Fruit fly (Drosophila melanogaster): ENCODE data around the gene CG9689.

- TF ChIP-seq Eip74EF (GFP tag; optimal IDR thresholded peaks at IDR 0.05): no peak
- TF ChIP-seq tna (GFP tag; IDR thresholded peaks at IDR 0.05; ENCODE audit: partially characterized antibody): no peak
- no peak for TF ChIP-seq knrl (GFP tag; IDR thresholded peaks at IDR 0.05; ENCODE audit: partially characterized antibody)
- TF ChIP-seq MBD-R2 (GFP tag; IDR thresholded peaks at IDR 0.05): no peak
Measured at dm6 chrX:9878125-9878524, 3.6 kb upstream of the CG9689 start, which contains the start of gene CG1468.
